Worm (Caenorhabditis elegans) whole organism, L4 larva: ENCODE measurements around the gene ZK1127.5.

Source experiments
- D1046.2 ChIP-seq: fragments of 200-800 bp; sonication (Bioruptor generic); IDR thresholded peaks from 2 replicates; pipeline ENCODE4 v1.3.6; 2022; ENCODE audit warnings: missing genetic modification characterization, missing compliant biosample characterization
- F37D6.2 ChIP-seq: sonication (generic microtip); optimal IDR thresholded peaks from 2 replicates; lab custom pipeline; 2016; ENCODE audit warnings: mild to moderate bottlenecking, missing genetic modification characterization, missing compliant biosample characterization
- F49E8.2 ChIP-seq: sonication (generic microtip); optimal IDR thresholded peaks from 2 replicates; lab custom pipeline; 2016; ENCODE audit warnings: missing compliant biosample characterization, mild to moderate bottlenecking, missing genetic modification characterization, borderline replicate concordance
- T20F7.1 ChIP-seq: fragments of 200-800 bp; sonication (Bioruptor generic); optimal IDR thresholded peaks from 2 replicates; lab custom pipeline; 2018; ENCODE audit warnings: mild to moderate bottlenecking, missing genetic modification characterization, missing compliant biosample characterization
- Y5F2A.4 ChIP-seq: fragments of 200-800 bp; sonication (Bioruptor generic); optimal IDR thresholded peaks from 2 replicates; lab custom pipeline; 2018; ENCODE audit warnings: mild to moderate bottlenecking, missing genetic modification characterization, missing compliant biosample characterization
- aly-2 ChIP-seq: sonication (generic microtip); optimal IDR thresholded peaks from 2 replicates; lab custom pipeline; 2018; ENCODE audit warnings: missing biosample characterization, missing genetic modification characterization
- ama-1 ChIP-seq: fragments of 150-350 bp; optimal IDR thresholded peaks from 2 replicates; lab custom pipeline; 2014; ENCODE audit warnings: inconsistent platforms, mixed read lengths
- ceh-20 ChIP-seq: fragments of 200-800 bp; sonication (Bioruptor generic); IDR thresholded peaks from 2 replicates; pipeline ENCODE4 v1.3.6; 2022; ENCODE audit warnings: missing genetic modification reagents, missing genetic modification characterization, missing compliant biosample characterization
- ceh-28 ChIP-seq: fragments of 150-350 bp; optimal IDR thresholded peaks from 2 replicates; lab custom pipeline; 2014; ENCODE audit warnings: missing biosample characterization, missing genetic modification reagents, missing genetic modification characterization
- ceh-82 ChIP-seq: sonication (generic microtip); optimal IDR thresholded peaks from 2 replicates; lab custom pipeline; 2017; ENCODE audit warnings: missing biosample characterization, missing genetic modification characterization
- ces-1 ChIP-seq: fragments of 150-350 bp; sonication (generic microtip); optimal IDR thresholded peaks from 4 replicates; lab custom pipeline; 2014; ENCODE audit warnings: missing biosample characterization, missing genetic modification reagents, missing genetic modification characterization
- cey-2 ChIP-seq: sonication (generic microtip); optimal IDR thresholded peaks from 3 replicates; lab custom pipeline; 2017; ENCODE audit warnings: missing genetic modification characterization, mild to moderate bottlenecking, missing compliant biosample characterization, antibody characterized with exemption, borderline replicate concordance; ENCODE audit not compliant: insufficient read depth
- ctbp-1 ChIP-seq: fragments of 200-800 bp; sonication (Bioruptor generic); IDR thresholded peaks from 2 replicates; pipeline ENCODE4 v1.3.6; 2022; ENCODE audit warnings: missing genetic modification reagents, missing genetic modification characterization, missing compliant biosample characterization
- daf-16 ChIP-seq, 3 experiments: sonication (generic microtip); optimal IDR thresholded peaks; 2 replicates each; lab custom pipeline; 2016 to 2017; ENCODE audit warnings: missing genetic modification characterization in 3 of 3, missing genetic modification reagents in 3 of 3, mild to moderate bottlenecking in 2 of 3, missing compliant biosample characterization in 2 of 3, missing biosample characterization in 1 of 3, moderate library complexity in 1 of 3
- daf-8 ChIP-seq: fragments of 200-800 bp; sonication (Bioruptor generic); IDR thresholded peaks from 2 replicates; pipeline ENCODE4 v1.3.6; 2022; ENCODE audit warnings: missing genetic modification characterization, missing compliant biosample characterization
- dmd-9 ChIP-seq: fragments of 200-800 bp; sonication (Bioruptor generic); IDR thresholded peaks from 2 replicates; pipeline ENCODE4 v1.3.6; 2022; ENCODE audit warnings: missing genetic modification reagents, missing genetic modification characterization, missing compliant biosample characterization
- duxl-1 ChIP-seq: sonication (generic microtip); optimal IDR thresholded peaks from 2 replicates; lab custom pipeline; 2016; ENCODE audit warnings: mild to moderate bottlenecking, missing genetic modification characterization, moderate library complexity, missing compliant biosample characterization; ENCODE audit not compliant: poor library complexity
- dve-1 ChIP-seq: sonication (generic microtip); optimal IDR thresholded peaks from 2 replicates; lab custom pipeline; 2017; ENCODE audit warnings: antibody characterized with exemption, mild to moderate bottlenecking, missing genetic modification characterization, missing compliant biosample characterization; ENCODE audit not compliant: insufficient read depth
- egl-43 ChIP-seq: fragments of 200-800 bp; sonication (Bioruptor generic); IDR thresholded peaks from 2 replicates; pipeline ENCODE4 v1.3.6; 2022; ENCODE audit warnings: missing genetic modification reagents, missing genetic modification characterization, missing compliant biosample characterization
- fos-1 ChIP-seq: fragments of 150-350 bp; optimal IDR thresholded peaks from 2 replicates; lab custom pipeline; 2014; ENCODE audit warnings: missing biosample characterization, missing genetic modification characterization
- hlh-30 ChIP-seq: sonication (generic microtip); optimal IDR thresholded peaks from 2 replicates; lab custom pipeline; 2017; ENCODE audit warnings: antibody characterized with exemption, mild to moderate bottlenecking, missing genetic modification characterization, missing compliant biosample characterization; ENCODE audit not compliant: insufficient read depth
- lim-7 ChIP-seq: fragments of 200-800 bp; sonication (Bioruptor generic); IDR thresholded peaks from 2 replicates; pipeline ENCODE4 v1.3.6; 2022; ENCODE audit warnings: missing genetic modification characterization, missing compliant biosample characterization
- lin-1 ChIP-seq: fragments of 200-800 bp; sonication (Bioruptor generic); IDR thresholded peaks from 2 replicates; pipeline ENCODE4 v1.3.6; 2022; ENCODE audit warnings: missing genetic modification reagents, missing genetic modification characterization, missing compliant biosample characterization
- lin-13 ChIP-seq: fragments of 150-350 bp; optimal IDR thresholded peaks from 2 replicates; lab custom pipeline; 2014; ENCODE audit warnings: missing biosample characterization, missing genetic modification reagents, missing genetic modification characterization
- lin-38 ChIP-seq: fragments of 200-800 bp; sonication (Bioruptor generic); IDR thresholded peaks from 2 replicates; pipeline ENCODE4 v1.3.6; 2022; ENCODE audit warnings: missing genetic modification reagents, missing genetic modification characterization, missing compliant biosample characterization
- lir-3 ChIP-seq: sonication (generic microtip); optimal IDR thresholded peaks from 2 replicates; lab custom pipeline; 2016; ENCODE audit warnings: mild to moderate bottlenecking, missing genetic modification characterization, missing compliant biosample characterization
- lsy-2 ChIP-seq, 2 experiments: fragments of 150-350 bp in 1 of 2; sonication (generic microtip) in 1 of 2; optimal IDR thresholded peaks; 2 replicates each; lab custom pipeline; 2014 to 2017; ENCODE audit warnings: missing biosample characterization in 2 of 2, missing genetic modification characterization in 2 of 2
- madf-5 ChIP-seq, 2 experiments: fragments of 200-800 bp; sonication (Bioruptor generic); IDR thresholded peaks; 2 replicates each; pipeline ENCODE4 v1.3.6; 2022; ENCODE audit warnings: missing compliant biosample characterization in 2 of 2, missing genetic modification characterization in 2 of 2
- mdt-29 ChIP-seq: fragments of 200-800 bp; sonication (Bioruptor generic); IDR thresholded peaks from 2 replicates; pipeline ENCODE4 v1.3.6; 2022; ENCODE audit warnings: missing genetic modification reagents, missing genetic modification characterization, missing compliant biosample characterization
- pha-4 ChIP-seq, 2 experiments: fragments of 150-350 bp in 1 of 2; fragments of 200-800 bp in 1 of 2; sonication (Bioruptor generic) in 1 of 2; IDR thresholded peaks in 1 of 2; optimal IDR thresholded peaks in 1 of 2; 2 replicates each; pipeline versions ENCODE4 v1.3.6 to Lab custom; 2014 to 2022; ENCODE audit warnings: missing genetic modification characterization in 2 of 2, missing genetic modification reagents in 2 of 2, missing biosample characterization in 1 of 2, missing compliant biosample characterization in 1 of 2
- pqm-1 ChIP-seq: sonication (generic microtip); optimal IDR thresholded peaks from 2 replicates; lab custom pipeline; 2017; ENCODE audit warnings: missing biosample characterization, missing genetic modification characterization
- rbr-2 ChIP-seq: sonication (generic microtip); optimal IDR thresholded peaks from 2 replicates; lab custom pipeline; 2016; ENCODE audit warnings: missing genotype, missing genetic modification characterization, missing compliant biosample characterization
- saeg-2 ChIP-seq: fragments of 200-800 bp; sonication (Bioruptor generic); IDR thresholded peaks from 2 replicates; pipeline ENCODE4 v1.3.6; 2022; ENCODE audit warnings: missing genetic modification reagents, missing genetic modification characterization, missing compliant biosample characterization
- sdz-12 ChIP-seq: fragments of 200-800 bp; sonication (Bioruptor generic); optimal IDR thresholded peaks from 2 replicates; lab custom pipeline; 2018; ENCODE audit warnings: mild to moderate bottlenecking, missing genetic modification characterization, missing compliant biosample characterization
- set-16 ChIP-seq: fragments of 200-800 bp; sonication (Bioruptor generic); IDR thresholded peaks from 2 replicates; pipeline ENCODE4 v1.3.6; 2022; ENCODE audit warnings: missing genetic modification reagents, missing genetic modification characterization, missing compliant biosample characterization
- spr-1 ChIP-seq: sonication (generic microtip); optimal IDR thresholded peaks from 2 replicates; lab custom pipeline; 2016; ENCODE audit warnings: mild to moderate bottlenecking, missing genetic modification characterization, missing compliant biosample characterization
- unc-39 ChIP-seq: sonication (generic microtip); optimal IDR thresholded peaks from 2 replicates; lab custom pipeline; 2017; ENCODE audit warnings: missing biosample characterization, missing genetic modification characterization
- unc-62 ChIP-seq, 3 experiments: fragments of 150-350 bp in 1 of 3; sonication (generic microtip); optimal IDR thresholded peaks in 2 of 3; peaks in 1 of 3; 1 replicate in 1 of 3; 2 replicates in 2 of 3; lab custom pipeline; 2014 to 2017; ENCODE audit warnings: missing biosample characterization in 3 of 3, missing genetic modification characterization in 3 of 3, missing genetic modification reagents in 3 of 3, missing genotype in 1 of 3
- zag-1 ChIP-seq: fragments of 150-350 bp; optimal IDR thresholded peaks from 2 replicates; lab custom pipeline; 2014; ENCODE audit warnings: missing biosample characterization, missing genetic modification characterization
- zfp-3 ChIP-seq: fragments of 200-800 bp; sonication (Bioruptor generic); conservative IDR thresholded peaks from 2 replicates; pipeline ENCODE4 v1.3.6; 2022; ENCODE audit warnings: missing genetic modification reagents, missing genetic modification characterization, missing compliant biosample characterization
- zip-11 ChIP-seq: fragments of 200-800 bp; sonication (Bioruptor generic); IDR thresholded peaks from 2 replicates; pipeline ENCODE4 v1.3.6; 2022; ENCODE audit warnings: missing genetic modification characterization, missing compliant biosample characterization

Gene ZK1127.5

DNA sequence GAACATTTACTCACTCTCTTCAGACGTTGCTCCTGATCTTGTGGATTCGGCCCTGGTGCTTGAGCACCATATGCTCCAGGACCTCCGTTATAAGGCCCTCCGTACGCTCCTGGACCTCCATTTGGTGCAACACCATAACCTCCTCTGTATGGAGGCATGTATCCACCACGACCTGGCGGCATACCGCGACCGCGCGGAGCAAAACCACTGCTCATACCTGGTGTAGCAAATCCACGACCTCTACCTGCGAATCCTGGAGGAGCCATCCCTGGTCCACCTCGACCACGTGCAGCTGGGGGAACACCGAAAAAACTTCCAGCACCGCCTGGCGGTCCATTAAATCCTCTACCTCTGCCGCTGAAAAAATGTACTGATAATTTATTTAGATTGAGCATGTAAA lies 1.0 kb upstream of the ZK1127.5 start:
- TF ChIP-seq F49E8.2, result no peak
- TF ChIP-seq duxl-1 (tag; lab: Kevin White, UChicago), result no peak
- TF ChIP-seq lin-38 (GFP tag; lab: Robert Waterston, UW), result peak; percentile 35; the same call in 1 of the 2 replicates
- no peak for TF ChIP-seq ceh-82
- no peak for TF ChIP-seq pqm-1 (tag; lab: Kevin White, UChicago)
- TF ChIP-seq T20F7.1 (GFP tag; lab: Kevin White, UChicago), result no peak
- no peak for TF ChIP-seq dve-1 (tag; lab: Kevin White, UChicago)
- TF ChIP-seq madf-5 (GFP tag; IDR thresholded peaks at IDR 0.05; lab: Robert Waterston, UW), result no peak
- TF ChIP-seq unc-39, result no peak
- TF ChIP-seq lir-3, result no peak
- no peak for TF ChIP-seq ceh-20 (GFP tag; lab: Robert Waterston, UW)
- no peak for TF ChIP-seq pha-4 (GFP tag; IDR thresholded peaks at IDR 0.05; lab: Robert Waterston, UW)
- no peak for TF ChIP-seq pha-4 (tag; optimal IDR thresholded peaks at IDR 0.05; lab: Kevin White, UChicago)
- peak; percentile 78 for TF ChIP-seq set-16 (GFP tag; lab: Robert Waterston, UW)
- TF ChIP-seq egl-43 (GFP tag; lab: Robert Waterston, UW), result peak; percentile 72
- TF ChIP-seq cey-2 (tag; lab: Kevin White, UChicago), result no peak
- TF ChIP-seq lim-7 (GFP tag; lab: Robert Waterston, UW), result 0 out of 2 replicates have a peak, but pooled peaks have one; percentile 10
- TF ChIP-seq Y5F2A.4, result no peak
- no peak for TF ChIP-seq dmd-9 (GFP tag; lab: Robert Waterston, UW)
- no peak for TF ChIP-seq zip-11 (GFP tag; lab: Robert Waterston, UW)
- peak in 1 of 2 experiments; percentile 19 for TF ChIP-seq unc-62 (GFP tag; optimal IDR thresholded peaks at IDR 0.05 in 1 of 2; lab: Kevin White, UChicago)
- TF ChIP-seq unc-62 (tag; optimal IDR thresholded peaks at IDR 0.05; lab: Kevin White, UChicago), result no peak

DNA sequence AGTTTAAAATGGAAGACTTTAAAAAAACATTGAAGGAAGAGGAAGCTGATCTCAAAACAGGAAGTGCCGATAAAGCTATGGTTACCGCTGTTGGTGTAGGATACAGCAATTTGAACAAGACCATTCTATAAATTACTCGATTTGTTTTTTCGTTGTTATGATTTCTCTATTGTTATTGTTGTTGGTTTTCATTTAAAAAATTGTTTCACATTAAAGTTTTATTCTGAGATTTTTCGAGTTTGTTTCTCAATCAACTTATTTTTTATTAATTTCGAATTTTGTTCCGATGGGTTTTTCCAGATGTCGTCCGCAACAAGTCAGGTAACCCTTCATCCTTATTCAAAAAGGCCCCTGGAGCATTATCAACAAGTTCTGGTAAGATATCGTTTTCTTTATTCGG lies 1.3 kb downstream of the ZK1127.5 start, which contains the start of gene ZK1127.12:
Gene ZK1127.12 (plus strand): TSS at position 301 of the 400 bp plus-strand sequence.
- no peak for TF ChIP-seq F37D6.2 (tag; lab: Kevin White, UChicago)
- TF ChIP-seq lin-38 (GFP tag; lab: Robert Waterston, UW), result 0 out of 2 replicates have a peak, but pooled peaks have one; percentile 28
- TF ChIP-seq aly-2 (tag; lab: Kevin White, UChicago), result no peak

DNA sequence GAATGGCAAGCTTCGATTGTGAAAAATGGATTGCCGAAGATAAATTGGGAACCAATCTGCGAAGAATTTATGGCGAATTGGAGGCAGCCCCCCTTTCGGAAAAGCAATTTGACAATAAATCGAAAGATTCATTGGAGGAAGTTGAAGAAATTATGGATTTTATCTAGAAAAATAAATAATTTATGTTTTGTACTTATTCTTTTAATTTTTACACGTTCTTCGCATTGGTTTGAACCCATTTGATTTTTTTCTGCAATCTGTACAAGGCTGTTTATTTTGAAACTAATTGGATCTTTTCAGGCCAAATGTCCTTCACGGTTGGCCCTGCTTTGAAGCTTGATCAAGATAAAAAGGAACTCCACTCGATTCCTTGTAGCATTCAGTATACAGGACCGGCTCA lies 2.5 kb downstream of the ZK1127.5 start, which contains the start of gene ZK1127.13:
Gene ZK1127.13 (plus strand): TSS at position 301 of the 400 bp plus-strand sequence.
- no peak for TF ChIP-seq zag-1 (tag; lab: Kevin White, UChicago)
- TF ChIP-seq T20F7.1 (GFP tag; lab: Kevin White, UChicago), result no peak
- TF ChIP-seq daf-16 (GFP tag; optimal IDR thresholded peaks at IDR 0.05; lab: Kevin White, UChicago), result no peak
- TF ChIP-seq daf-16 (tag; optimal IDR thresholded peaks at IDR 0.05; lab: Kevin White, UChicago), result no peak
- TF ChIP-seq daf-8 (GFP tag; lab: Robert Waterston, UW), result no peak
- TF ChIP-seq sdz-12 (GFP tag; lab: Kevin White, UChicago), result no peak

DNA sequence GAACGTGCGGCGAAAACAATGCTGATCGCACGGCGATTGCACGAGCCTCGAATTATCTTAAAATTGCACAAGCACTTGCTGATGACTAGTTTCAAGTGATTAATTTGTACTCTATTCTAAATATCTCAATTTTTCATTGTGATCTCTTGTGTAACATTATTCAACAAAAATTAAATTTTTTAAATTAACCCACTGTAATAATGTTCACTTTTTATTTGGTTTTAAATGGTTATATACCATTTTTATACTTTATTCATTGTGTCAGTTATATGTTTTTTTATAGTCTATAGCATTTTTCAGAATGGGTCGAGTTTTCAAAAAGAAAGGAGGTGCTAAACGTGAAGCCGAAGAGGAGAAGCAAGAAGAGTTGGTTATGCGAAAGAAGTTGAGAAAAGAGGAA lies 3.2 kb downstream of the ZK1127.5 start, which contains the start of gene ZK1127.4:
Gene ZK1127.4 (plus strand): TSS at position 301 of the 400 bp plus-strand sequence.
- TF ChIP-seq ama-1 (lab: Kevin White, UChicago) (no peak), rbr-2 (tag; lab: Kevin White, UChicago) (no peak), lin-13 (GFP tag; lab: Kevin White, UChicago) (no peak), lsy-2 (tag; optimal IDR thresholded peaks at IDR 0.05; lab: Kevin White, UChicago) (no peak), ctbp-1 (GFP tag; lab: Robert Waterston, UW) (no peak), daf-16 (GFP tag; optimal IDR thresholded peaks at IDR 0.05; lab: Kevin White, UChicago) (no peak), daf-16 (tag; optimal IDR thresholded peaks at IDR 0.05; lab: Kevin White, UChicago) (no peak), zfp-3 (GFP tag; lab: Robert Waterston, UW) (no peak), Y5F2A.4 (no peak), ces-1 (GFP tag; lab: Kevin White, UChicago) (no peak), ceh-28 (tag; lab: Kevin White, UChicago) (no peak), T20F7.1 (GFP tag; lab: Kevin White, UChicago) (no peak), hlh-30 (no peak), pqm-1 (tag; lab: Kevin White, UChicago) (no peak), spr-1 (no peak), mdt-29 (no peak), fos-1 (no peak), saeg-2 (GFP tag; lab: Robert Waterston, UW) (no peak), D1046.2 (GFP tag; lab: Robert Waterston, UW) (no peak), lin-1 (GFP tag; lab: Robert Waterston, UW) (no peak)
